Fruit fly (Drosophila melanogaster) ovary, adult (tissue): ENCODE measurements around the gene cal1.

Source experiments
- CG17801 ChIP-seq: fragments of 200-800 bp; optimal IDR thresholded peaks from 2 replicates; lab custom pipeline; 2019; ENCODE audit warnings: missing biosample characterization, mild to moderate bottlenecking, missing genetic modification characterization, moderate library complexity; ENCODE audit not compliant: partially characterized antibody

The cal1 gene

dm6 chr3R:17061736-17062371, 26.2 kb upstream of the cal1 start:
- no peak for TF ChIP-seq CG17801 (GFP tag; lab: Kevin White, UChicago)

- TF ChIP-seq CG17801 (GFP tag; lab: Kevin White, UChicago), result peak; percentile 0
These were observed 25.4 kb upstream of the cal1 start for dm6 chr3R:17062705-17063104.

DNA sequence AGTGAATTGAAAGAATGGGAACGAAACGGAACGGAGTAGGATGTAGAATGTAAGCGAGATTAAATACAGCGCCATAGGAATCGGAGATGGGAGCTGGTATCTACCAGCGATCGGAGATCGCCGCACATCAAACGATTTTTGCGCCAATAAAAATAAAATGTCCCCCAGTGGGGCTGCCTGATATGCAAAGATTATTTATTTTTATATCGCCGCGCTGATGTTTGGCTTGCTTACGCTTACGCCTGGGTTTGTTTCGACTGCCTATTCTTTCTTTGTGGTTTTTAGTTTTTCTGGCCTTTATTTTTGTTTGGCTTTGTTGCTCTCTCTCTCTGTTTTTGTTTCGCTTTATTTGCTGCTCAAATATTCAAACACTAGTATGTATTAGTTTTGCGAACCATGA, 24.3 kb upstream of the cal1 start:
- no peak for TF ChIP-seq CG17801 (GFP tag; lab: Kevin White, UChicago)

DNA sequence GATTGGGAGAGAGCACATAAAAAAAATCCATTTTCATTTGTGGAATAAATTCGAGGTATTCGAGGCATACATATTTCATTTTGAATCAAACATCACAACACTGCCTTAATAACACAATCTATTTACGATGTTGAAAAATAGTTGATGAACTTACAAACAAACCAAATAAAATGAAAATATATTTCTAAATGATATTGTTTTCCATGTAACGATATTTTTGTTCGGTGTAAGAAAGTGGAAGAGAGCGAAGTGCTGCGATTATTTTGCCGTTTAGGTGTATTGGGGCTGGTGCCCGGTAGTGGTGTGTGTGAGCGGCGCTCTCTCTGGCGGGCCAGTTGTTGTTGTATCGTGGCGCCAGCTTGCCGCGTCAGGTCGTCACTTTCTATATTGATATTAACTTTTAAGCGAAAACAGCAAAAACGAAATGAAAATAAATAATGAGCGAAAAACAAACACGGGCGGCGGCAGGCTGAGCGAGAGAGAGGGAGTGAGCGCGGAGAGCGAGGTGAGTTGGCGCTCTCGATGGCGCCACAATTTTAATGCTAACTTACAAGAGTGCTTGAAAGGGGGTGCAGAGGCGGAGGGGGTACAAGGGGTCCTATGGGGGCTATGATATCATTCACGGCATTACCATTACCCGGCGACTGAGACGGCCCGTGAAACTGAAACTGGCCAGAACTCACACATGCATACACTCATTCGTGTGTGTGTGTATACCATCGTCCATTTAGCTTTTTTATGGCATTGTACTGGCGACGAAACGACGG, 22.9 kb upstream of the cal1 start:
- peak; percentile 85 for TF ChIP-seq CG17801 (GFP tag; lab: Kevin White, UChicago)

- no peak for TF ChIP-seq CG17801 (GFP tag; lab: Kevin White, UChicago)
These were observed 22.0 kb upstream of the cal1 start for dm6 chr3R:17066077-17066476.

DNA sequence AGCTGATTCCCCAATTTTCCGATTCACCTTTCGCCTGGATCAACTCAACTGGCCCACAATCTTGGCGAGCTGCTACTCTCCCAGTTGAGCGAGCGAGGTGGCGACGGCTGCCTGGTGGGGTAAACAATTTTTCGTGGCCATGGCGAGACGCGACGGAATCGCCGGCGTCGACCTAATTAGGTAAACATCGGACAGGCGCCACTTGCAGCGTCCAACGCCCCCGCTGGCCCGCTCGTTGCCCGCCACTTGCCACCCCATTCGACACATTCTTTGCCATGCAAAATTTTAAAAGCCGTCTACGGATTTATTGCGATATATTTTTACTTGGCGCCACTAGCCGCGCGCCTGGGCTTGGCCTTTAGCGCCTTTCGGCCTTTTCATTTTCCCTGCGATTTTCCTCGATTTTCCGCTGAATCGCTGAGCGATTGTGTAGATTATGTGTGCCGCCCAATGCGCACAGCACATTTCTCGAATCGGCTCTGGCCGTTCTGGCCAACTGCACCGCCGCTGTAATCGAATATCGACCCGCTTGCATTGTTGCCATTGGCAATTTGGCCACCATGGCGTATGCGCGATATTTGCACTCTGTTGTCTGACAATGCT, 21.2 kb upstream of the cal1 start:
- no peak for TF ChIP-seq CG17801 (GFP tag; lab: Kevin White, UChicago)

dm6 chr3R:17067721-17068120, 20.4 kb upstream of the cal1 start:
- no peak for TF ChIP-seq CG17801 (GFP tag; lab: Kevin White, UChicago)

DNA sequence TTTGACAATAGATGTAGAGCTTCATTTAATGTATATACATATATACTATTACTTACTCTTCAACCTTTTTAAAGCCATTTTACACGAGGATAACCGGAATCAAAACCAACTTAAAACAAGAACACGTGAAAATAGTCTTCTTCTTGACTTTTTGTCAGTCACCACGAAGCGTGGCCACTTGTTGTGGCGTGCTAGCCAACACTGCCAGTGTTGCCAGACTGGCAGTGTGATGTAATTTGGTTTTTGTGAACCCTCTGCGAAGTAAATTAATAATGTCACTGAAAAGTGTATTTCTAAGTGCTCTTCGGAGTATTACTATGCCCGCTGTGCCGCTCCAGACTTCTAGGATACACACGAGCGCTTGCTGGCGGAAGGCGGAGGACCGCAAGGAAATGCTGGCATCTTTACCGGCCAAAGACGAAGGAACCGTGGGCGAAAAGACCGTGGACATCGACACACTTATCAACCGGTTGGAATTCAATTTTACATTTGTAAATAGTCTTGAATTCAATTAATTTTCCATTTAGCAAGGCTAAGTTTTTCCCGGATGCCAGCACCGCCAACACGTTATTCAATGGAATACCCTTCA, 15.5 kb upstream of the cal1 start, which contains the start of the genes Ns1 and mRpS11:
Gene Ns1 (minus strand): TSS at position 150 of the 589 bp plus-strand sequence.
Gene mRpS11 (plus strand): TSS at position 207 of the 589 bp plus-strand sequence.
- TF ChIP-seq CG17801 (GFP tag; lab: Kevin White, UChicago), result no peak

DNA sequence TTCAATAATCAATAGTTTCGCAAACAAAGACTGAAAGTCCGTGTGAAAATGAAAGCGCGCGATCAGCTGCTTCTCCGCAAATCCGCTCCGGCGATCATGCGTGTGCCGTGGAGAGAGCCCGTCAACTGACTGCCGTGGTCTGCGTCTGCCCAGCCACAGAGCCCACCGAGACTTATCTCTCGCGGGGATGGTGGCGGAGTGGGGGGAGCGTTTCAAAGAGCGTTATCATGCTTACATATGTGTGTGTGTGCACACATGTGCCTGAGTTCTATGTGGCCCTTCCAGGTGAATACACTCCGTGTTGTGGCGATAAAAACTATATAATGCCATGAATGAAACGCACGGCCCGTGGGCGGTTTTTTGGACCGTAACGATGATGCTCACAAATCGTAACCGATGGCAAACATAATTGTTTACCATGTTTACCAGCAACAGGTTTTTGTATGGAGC, 10.1 kb upstream of the cal1 start:
- no peak for TF ChIP-seq CG17801 (GFP tag; lab: Kevin White, UChicago)

- TF ChIP-seq CG17801 (GFP tag; lab: Kevin White, UChicago), result no peak
These were observed 8.9 kb upstream of the cal1 start for dm6 chr3R:17078961-17079858.

- peak; percentile 52 for TF ChIP-seq CG17801 (GFP tag; lab: Kevin White, UChicago)
These were observed 8.2 kb upstream of the cal1 start, which contains the start of the genes Keap1 and kuk for dm6 chr3R:17079859-17080255. Gene Keap1 (minus strand): TSS chr3R:17079945. Gene kuk (plus strand): TSS chr3R:17080244.

DNA sequence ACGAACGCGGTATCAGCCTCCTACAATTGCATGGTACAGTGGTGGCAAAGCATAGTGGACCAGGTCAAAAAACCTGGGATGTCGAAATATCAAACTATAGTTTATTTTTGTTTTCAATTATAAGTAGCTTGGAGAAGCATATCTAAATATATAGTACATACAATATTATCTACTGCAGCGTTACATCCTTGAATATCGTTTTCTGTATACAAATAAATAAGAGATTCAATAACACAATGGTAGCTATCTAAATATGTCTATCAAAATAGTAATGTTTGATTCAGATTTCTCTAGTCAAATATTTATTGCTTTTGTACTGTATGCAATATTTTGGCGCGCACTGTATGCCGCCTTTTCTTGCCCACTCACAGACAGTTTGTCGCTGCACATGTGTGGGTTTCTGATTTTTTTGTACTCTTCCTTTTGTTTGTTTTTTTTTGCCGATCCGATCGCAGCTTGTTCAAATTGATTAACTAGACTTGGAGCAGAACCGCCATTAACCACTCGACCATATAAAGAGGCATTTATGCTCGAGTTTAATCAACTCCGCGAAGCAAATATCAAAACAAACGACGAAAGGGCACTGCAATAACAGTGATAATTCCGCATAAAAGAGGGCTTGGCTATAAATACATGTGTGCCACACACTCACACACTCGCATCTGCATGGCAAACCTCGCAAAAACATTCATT, 7.3 kb upstream of the cal1 start:
- peak; percentile 88 for TF ChIP-seq CG17801 (GFP tag; lab: Kevin White, UChicago)

dm6 chr3R:17081359-17081935, 6.6 kb upstream of the cal1 start:
- peak; percentile 62 for TF ChIP-seq CG17801 (GFP tag; lab: Kevin White, UChicago)
